Fruit fly (Drosophila melanogaster) S2 (cell line): ENCODE measurements around the gene Ltn1.

Source experiments
- CG8478 ChIP-seq: fragments of >200 bp; optimal IDR thresholded peaks from 2 replicates; lab custom pipeline; 2018
- CTCF ChIP-seq, 2 experiments: fragments of >200 bp; optimal IDR thresholded peaks; 2 replicates each; lab custom pipeline; 2018

dm6 chr3L:19552136-19552773 lies at the start of gene Ltn1, which contains the start of gene CG9300:
- TF ChIP-seq CG8478 (lab: Kevin White, UChicago) (no peak), CTCF (optimal IDR thresholded peaks at IDR 0.05; lab: Kevin White, UChicago) (peak in 1 of 2 experiments; percentile 39)
